Worm (Caenorhabditis elegans): ENCODE results near the gene F31D4.8.

DNA sequence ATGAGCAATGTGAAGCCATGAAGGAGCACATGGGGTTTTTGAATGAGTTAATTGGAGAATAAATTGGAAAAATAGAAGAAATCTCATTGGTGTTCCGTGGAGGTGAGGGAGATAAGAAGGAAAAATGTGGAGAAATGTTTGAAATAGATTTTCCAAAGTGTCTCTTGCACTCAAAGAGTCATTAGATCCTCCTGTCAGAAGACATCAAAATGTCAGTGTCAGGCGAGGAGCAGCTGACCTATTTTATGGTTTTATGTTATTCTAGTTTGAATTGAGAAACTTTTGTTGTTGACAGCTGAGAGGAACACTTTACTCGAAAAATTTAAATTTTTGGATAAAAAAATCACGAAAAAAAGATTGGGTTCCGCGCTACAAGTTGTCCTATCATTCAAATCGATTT lies 17.6 kb downstream of the F31D4.8 start, which contains the start of gene clec-264:
- TF ChIP-seq dao-5 (tag; optimal IDR thresholded peaks at IDR 0.05) (no peak), him-1 (tag; optimal IDR thresholded peaks at IDR 0.05) (no peak), W03F9.2 (tag; optimal IDR thresholded peaks at IDR 0.05) (no peak)

Data from whole organism, L4/young adult.